Worm (Caenorhabditis elegans): ENCODE measurements around the gene F53E4.1.
"Not testable (repeated sequence)": the region's sequence is repeated elsewhere in the genome, so short reads cannot be mapped to it uniquely, and the experiment has no call there.

Gene F53E4.1

ce11 chrV:15677222-15677621 is 9.1 kb upstream of the F53E4.1 start, which contains the start of gene nhr-52:
TSS of gene nhr-52 (plus strand) at chrV:15677522.
- TF ChIP-seq aha-1 (tag; optimal IDR thresholded peaks at IDR 0.05) (no peak), nhr-12 (tag; optimal IDR thresholded peaks at IDR 0.05) (no peak), sox-4 (tag; optimal IDR thresholded peaks at IDR 0.05) (no peak), ztf-4 (tag; optimal IDR thresholded peaks at IDR 0.05) (no peak), swsn-7 (tag; optimal IDR thresholded peaks at IDR 0.05) (no peak), unc-130 (tag; optimal IDR thresholded peaks at IDR 0.05) (no peak), mef-2 (tag; optimal IDR thresholded peaks at IDR 0.05) (no peak), Y116A8C.19 (tag; optimal IDR thresholded peaks at IDR 0.05; ENCODE audit: borderline replicate concordance) (no peak), ama-1 (optimal IDR thresholded peaks at IDR 0.05) (no peak)

- TF ChIP-seq vab-15 (tag; optimal IDR thresholded peaks at IDR 0.05) (no peak), lir-3 (tag; optimal IDR thresholded peaks at IDR 0.05; ENCODE audit: poor library complexity) (no peak), egl-13 (tag; optimal IDR thresholded peaks at IDR 0.05) (no peak), pag-3 (tag; optimal IDR thresholded peaks at IDR 0.05; ENCODE audit: borderline replicate concordance, insufficient read depth) (no peak), nhr-237 (tag; optimal IDR thresholded peaks at IDR 0.05) (no peak), swsn-7 (tag; optimal IDR thresholded peaks at IDR 0.05) (no peak), ceh-88 (GFP tag; IDR thresholded peaks at IDR 0.05) (no peak), nhr-47 (tag; optimal IDR thresholded peaks at IDR 0.05) (no peak), ceh-63 (GFP tag; optimal IDR thresholded peaks at IDR 0.05) (no peak), lin-15B (tag; optimal IDR thresholded peaks at IDR 0.05) (no peak), tlp-1 (tag; optimal IDR thresholded peaks at IDR 0.05) (no peak), zag-1 (tag; optimal IDR thresholded peaks at IDR 0.05) (no peak), hlh-4 (tag; optimal IDR thresholded peaks at IDR 0.05) (no peak), grh-1 (GFP tag; IDR thresholded peaks at IDR 0.05) (no peak), elt-2 (tag; optimal IDR thresholded peaks at IDR 0.05) (no peak), skn-1 (tag; optimal IDR thresholded peaks at IDR 0.05) (no peak)
Measured at ce11 chrV:15674899-15675298, 6.8 kb upstream of the F53E4.1 start.

- TF ChIP-seq nhr-237 (tag; optimal IDR thresholded peaks at IDR 0.05) (no peak), nhr-20 (tag; optimal IDR thresholded peaks at IDR 0.05) (no peak), unc-98 (GFP tag; IDR thresholded peaks at IDR 0.05) (no peak), zip-4 (GFP tag; optimal IDR thresholded peaks at IDR 0.05) (no peak), Y116A8C.19 (tag; optimal IDR thresholded peaks at IDR 0.05; ENCODE audit: borderline replicate concordance) (no peak), nhr-84 (tag; optimal IDR thresholded peaks at IDR 0.05) (no peak), elt-2 (tag; optimal IDR thresholded peaks at IDR 0.05) (no peak), ceh-8 (GFP tag; optimal IDR thresholded peaks at IDR 0.05) (no peak), mep-1 (tag; optimal IDR thresholded peaks at IDR 0.05) (no peak), ceh-90 (tag; optimal IDR thresholded peaks at IDR 0.05) (no peak), efl-1 (optimal IDR thresholded peaks at IDR 0.05) (no peak), efl-1 (GFP tag; optimal IDR thresholded peaks at IDR 0.05 in 1 of 2) (no peak), tlp-1 (tag; optimal IDR thresholded peaks at IDR 0.05) (no peak), fkh-8 (tag; optimal IDR thresholded peaks at IDR 0.05) (no peak), unc-30 (tag; optimal IDR thresholded peaks at IDR 0.05) (no peak), irx-1 (tag; optimal IDR thresholded peaks at IDR 0.05) (no peak), ces-1 (GFP tag; optimal IDR thresholded peaks at IDR 0.05) (no peak), ets-5 (GFP tag; IDR thresholded peaks at IDR 0.05) (no peak)
Measured at ce11 chrV:15673707-15674106, 5.6 kb upstream of the F53E4.1 start, which contains the start of gene nhr-51. TSS of gene nhr-51 (plus strand) at chrV:15674007.

DNA sequence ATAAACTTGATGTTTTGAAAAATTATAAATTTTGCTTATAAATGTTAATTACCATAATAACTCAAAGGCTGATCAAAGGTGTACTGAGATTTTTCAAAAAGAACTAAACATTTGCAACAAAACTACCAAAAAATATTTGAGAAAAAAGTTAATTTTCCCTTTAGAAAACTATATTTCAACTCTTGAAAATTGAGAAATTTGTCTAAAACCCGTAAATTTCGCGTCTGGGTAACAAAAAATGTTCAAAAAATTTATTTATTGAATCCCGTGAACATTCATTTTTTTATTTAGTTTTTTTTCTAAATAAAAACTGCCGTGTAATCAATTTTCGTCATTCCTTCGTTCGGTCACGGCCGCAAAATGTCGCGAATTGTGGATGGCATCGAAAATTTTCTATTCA is 2.0 kb upstream of the F53E4.1 start, which contains the start of gene K06B4.15:
Gene K06B4.15, plus strand, starts transcription at position 301 of the 400 bp plus-strand sequence.
- not testable (repeated sequence) for TF ChIP-seq lin-14 (GFP tag; optimal IDR thresholded peaks at IDR 0.05); ztf-11 (tag; optimal IDR thresholded peaks at IDR 0.05); nhr-19 (GFP tag; conservative IDR thresholded peaks at IDR 0.05)

All from whole organism, L1 larva.